Fruit fly (Drosophila melanogaster) whole organism, embryonic: Measurements from ENCODE around the gene CG12182.
A peak's percentile ranks its signal among the peaks of the same experiment; 100 is the strongest.

ENCODE experiments used
- BEAF-32 ChIP-seq: fragments of 200-800 bp; sonication (Bioruptor generic); optimal IDR thresholded peaks from 3 replicates; lab custom pipeline; 2017; ENCODE audit warnings: missing biosample characterization, missing genetic modification characterization, mild to moderate bottlenecking, moderate library complexity, missing genetic modification reagents
- Bgb ChIP-seq: fragments of 200-800 bp; sonication (Bioruptor generic); IDR thresholded peaks from 2 replicates; pipeline ENCODE4 v1.3.6; 2022; ENCODE audit warnings: missing biosample characterization, missing genetic modification characterization; ENCODE audit not compliant: partially characterized antibody
- CG10267 ChIP-seq: fragments of 200-800 bp; sonication (Bioruptor generic); optimal IDR thresholded peaks from 2 replicates; lab custom pipeline; 2018; ENCODE audit warnings: missing biosample characterization, mild to moderate bottlenecking, missing genetic modification characterization, moderate library complexity
- CG10274 ChIP-seq: fragments of 200-800 bp; sonication (Bioruptor generic); optimal IDR thresholded peaks from 3 replicates; lab custom pipeline; 2017; ENCODE audit warnings: missing biosample characterization, mild to moderate bottlenecking, missing genetic modification characterization
- CG10543 ChIP-seq: fragments of 200-800 bp; sonication (Bioruptor generic); optimal IDR thresholded peaks from 3 replicates; lab custom pipeline; 2017; ENCODE audit warnings: missing biosample characterization, mild to moderate bottlenecking, missing genetic modification characterization, moderate library complexity
- CG11085 ChIP-seq: fragments of 200-800 bp; sonication (Bioruptor generic); IDR thresholded peaks from 2 replicates; pipeline ENCODE4 v1.3.6; 2022; ENCODE audit warnings: missing biosample characterization, missing genetic modification characterization
- CG11456 ChIP-seq: fragments of 200-800 bp; sonication (Bioruptor generic); IDR thresholded peaks from 3 replicates; pipeline ENCODE4 v1.3.6; 2022; ENCODE audit warnings: missing biosample characterization, missing genetic modification characterization
- CG11723 ChIP-seq: fragments of 200-800 bp; sonication (Bioruptor generic); optimal IDR thresholded peaks from 2 replicates; lab custom pipeline; 2017; ENCODE audit warnings: missing biosample characterization, mild to moderate bottlenecking, missing genetic modification characterization
- CG15011 ChIP-seq: fragments of 200-800 bp; sonication (Bioruptor generic); optimal IDR thresholded peaks from 3 replicates; lab custom pipeline; 2018; ENCODE audit warnings: missing biosample characterization, mild to moderate bottlenecking, missing genetic modification characterization
- CG1832 ChIP-seq: fragments of 200-800 bp; sonication (Bioruptor generic); optimal IDR thresholded peaks from 2 replicates; lab custom pipeline; 2017; ENCODE audit warnings: missing biosample characterization, mild to moderate bottlenecking, missing genetic modification characterization, inconsistent platforms
- CG30403 ChIP-seq: fragments of 200-800 bp; sonication (Bioruptor generic); optimal IDR thresholded peaks from 3 replicates; lab custom pipeline; 2016; ENCODE audit warnings: missing biosample characterization, missing genetic modification characterization
- CG31365 ChIP-seq: fragments of 200-800 bp; sonication (Bioruptor generic); optimal IDR thresholded peaks from 2 replicates; lab custom pipeline; 2018; ENCODE audit warnings: missing biosample characterization, mild to moderate bottlenecking, missing genetic modification characterization
- CG34422 ChIP-seq: fragments of 200-800 bp; sonication (Bioruptor generic); IDR thresholded peaks from 3 replicates; pipeline ENCODE4 v1.3.6; 2022; ENCODE audit warnings: missing biosample characterization, missing genetic modification characterization
- CG5180 ChIP-seq: fragments of 200-800 bp; sonication (Bioruptor generic); optimal IDR thresholded peaks from 3 replicates; lab custom pipeline; 2017; ENCODE audit warnings: missing biosample characterization, missing genetic modification characterization, mild to moderate bottlenecking, moderate library complexity, missing genetic modification reagents
- CG6765 ChIP-seq: fragments of 200-800 bp; sonication (Bioruptor generic); optimal IDR thresholded peaks from 3 replicates; lab custom pipeline; 2017; ENCODE audit warnings: missing biosample characterization, mild to moderate bottlenecking, missing genetic modification characterization
- CG6813 ChIP-seq: fragments of 200-800 bp; sonication (Bioruptor generic); optimal IDR thresholded peaks from 2 replicates; lab custom pipeline; 2017; ENCODE audit warnings: missing biosample characterization, missing genetic modification characterization, mild to moderate bottlenecking, moderate library complexity, missing genetic modification reagents
- CG7357 ChIP-seq: fragments of 200-800 bp; sonication (Bioruptor generic); IDR thresholded peaks from 3 replicates; pipeline ENCODE4 v1.3.6; 2022; ENCODE audit warnings: missing biosample characterization, missing genetic modification characterization
- CG9609 ChIP-seq: fragments of 200-800 bp; sonication (Bioruptor generic); optimal IDR thresholded peaks from 3 replicates; lab custom pipeline; 2016; ENCODE audit warnings: missing biosample characterization, missing genetic modification characterization
- CHES-1-like ChIP-seq: fragments of 200-800 bp; sonication (Bioruptor generic); optimal IDR thresholded peaks from 2 replicates; lab custom pipeline; 2016; ENCODE audit warnings: missing biosample characterization, missing genetic modification characterization
- Dip3 ChIP-seq: fragments of 200-800 bp; sonication (Bioruptor generic); optimal IDR thresholded peaks from 3 replicates; lab custom pipeline; 2016; ENCODE audit warnings: missing biosample characterization, missing genetic modification characterization
- Fer3 ChIP-seq: fragments of 200-800 bp; sonication (Bioruptor generic); optimal IDR thresholded peaks from 2 replicates; lab custom pipeline; 2018; ENCODE audit warnings: missing biosample characterization, mild to moderate bottlenecking, missing genetic modification characterization, moderate library complexity
- Hr78 ChIP-seq, 2 experiments: fragments of 200-800 bp in 1 of 2; fragments of >200 bp in 1 of 2; sonication (Bioruptor generic) in 1 of 2; optimal IDR thresholded peaks; 2 replicates each; lab custom pipeline; 2017 to 2019; ENCODE audit warnings: missing biosample characterization in 2 of 2, missing genetic modification characterization in 2 of 2, mild to moderate bottlenecking in 1 of 2, moderate library complexity in 1 of 2
- Jarid2 ChIP-seq: fragments of 200-800 bp; sonication (Bioruptor generic); optimal IDR thresholded peaks from 3 replicates; lab custom pipeline; 2017; ENCODE audit warnings: mild to moderate bottlenecking, missing biosample characterization, missing genetic modification reagents, missing genetic modification characterization
- Lpt ChIP-seq: fragments of >200 bp; optimal IDR thresholded peaks from 2 replicates; lab custom pipeline; 2018; ENCODE audit warnings: missing biosample characterization, missing genetic modification characterization
- Scr ChIP-seq: fragments of 200-800 bp; sonication (Bioruptor generic); IDR thresholded peaks from 2 replicates; pipeline ENCODE4 v1.3.6; 2022; ENCODE audit warnings: missing biosample characterization, missing genetic modification characterization; ENCODE audit not compliant: partially characterized antibody
- Six4 ChIP-seq: fragments of 200-800 bp; sonication (Bioruptor generic); optimal IDR thresholded peaks from 2 replicates; lab custom pipeline; 2016; ENCODE audit warnings: missing biosample characterization, missing genetic modification characterization
- ara ChIP-seq: fragments of 200-800 bp; sonication (Bioruptor generic); IDR thresholded peaks from 2 replicates; pipeline ENCODE4 v1.3.6; 2022; ENCODE audit warnings: missing biosample characterization, missing genetic modification characterization
- bigmax ChIP-seq: fragments of 200-800 bp; sonication (Bioruptor generic); optimal IDR thresholded peaks from 2 replicates; lab custom pipeline; 2018; ENCODE audit warnings: missing biosample characterization, mild to moderate bottlenecking, missing genetic modification characterization
- btn ChIP-seq: fragments of 200-800 bp; sonication (Bioruptor generic); optimal IDR thresholded peaks from 2 replicates; lab custom pipeline; 2016; ENCODE audit warnings: missing biosample characterization, missing genetic modification characterization
- cad ChIP-seq: fragments of >200 bp; optimal IDR thresholded peaks from 2 replicates; lab custom pipeline; 2017; ENCODE audit warnings: missing biosample characterization, missing genetic modification characterization
- cg ChIP-seq: fragments of 200-800 bp; sonication (Bioruptor generic); optimal IDR thresholded peaks from 3 replicates; lab custom pipeline; 2019; ENCODE audit warnings: missing biosample characterization, mild to moderate bottlenecking, missing genetic modification characterization, moderate library complexity
- chif ChIP-seq, 2 experiments: fragments of 200-800 bp; sonication (Bioruptor generic); optimal IDR thresholded peaks; 3 replicates each; lab custom pipeline; 2016; ENCODE audit warnings: missing biosample characterization in 2 of 2, missing genetic modification characterization in 2 of 2
- gsb-n ChIP-seq: fragments of 200-800 bp; sonication (Bioruptor generic); optimal IDR thresholded peaks from 3 replicates; lab custom pipeline; 2018; ENCODE audit warnings: missing biosample characterization, mild to moderate bottlenecking, missing genetic modification characterization
- hbn ChIP-seq: fragments of 200-800 bp; sonication (Bioruptor generic); IDR thresholded peaks from 2 replicates; pipeline ENCODE4 v1.3.6; 2022; ENCODE audit warnings: missing biosample characterization, missing genetic modification characterization; ENCODE audit not compliant: partially characterized antibody
- her ChIP-seq: fragments of 200-800 bp; sonication (Bioruptor generic); optimal IDR thresholded peaks from 2 replicates; lab custom pipeline; 2016; ENCODE audit warnings: missing biosample characterization, missing genetic modification characterization
- lbe ChIP-seq: fragments of 200-800 bp; sonication (Bioruptor generic); optimal IDR thresholded peaks from 2 replicates; lab custom pipeline; 2016; ENCODE audit warnings: missing biosample characterization, mild to moderate bottlenecking, missing genetic modification characterization
- lmd ChIP-seq: fragments of 200-800 bp; sonication (Bioruptor generic); IDR thresholded peaks from 2 replicates; pipeline ENCODE4 v1.3.6; 2022; ENCODE audit warnings: missing biosample characterization, missing genetic modification characterization
- lola ChIP-seq, 3 experiments: fragments of >200 bp in 2 of 3; fragments of 200-800 bp in 1 of 3; sonication (Bioruptor generic) in 1 of 3; optimal IDR thresholded peaks; 2 replicates each; lab custom pipeline; 2017 to 2019; ENCODE audit warnings: missing biosample characterization in 3 of 3, missing genetic modification characterization in 3 of 3, mild to moderate bottlenecking in 1 of 3, moderate library complexity in 1 of 3
- maf-S ChIP-seq: fragments of 200-800 bp; sonication (Bioruptor generic); optimal IDR thresholded peaks from 2 replicates; lab custom pipeline; 2016; ENCODE audit warnings: missing biosample characterization, missing genetic modification characterization
- pros ChIP-seq: fragments of 200-800 bp; sonication (Bioruptor generic); optimal IDR thresholded peaks from 3 replicates; lab custom pipeline; 2019; ENCODE audit warnings: missing biosample characterization, mild to moderate bottlenecking, missing genetic modification characterization, moderate library complexity
- pum ChIP-seq: fragments of 200-800 bp; sonication (Bioruptor generic); optimal IDR thresholded peaks from 2 replicates; lab custom pipeline; 2016; ENCODE audit warnings: missing biosample characterization, missing genetic modification characterization
- run ChIP-seq: fragments of 200-800 bp; sonication (Bioruptor generic); optimal IDR thresholded peaks from 3 replicates; lab custom pipeline; 2018; ENCODE audit warnings: missing biosample characterization, mild to moderate bottlenecking, missing genetic modification characterization
- sc ChIP-seq, 3 experiments: fragments of >200 bp in 2 of 3; fragments of 200-800 bp in 1 of 3; sonication (Bioruptor generic) in 1 of 3; optimal IDR thresholded peaks; 2 replicates in 2 of 3; 3 replicates in 1 of 3; lab custom pipeline; 2017; ENCODE audit warnings: mild to moderate bottlenecking in 1 of 3, missing biosample characterization in 1 of 3, missing genetic modification characterization in 1 of 3, missing genetic modification reagents in 1 of 3
- sima ChIP-seq: fragments of 200-800 bp; sonication (Bioruptor generic); optimal IDR thresholded peaks from 2 replicates; lab custom pipeline; 2016; ENCODE audit warnings: missing biosample characterization, missing genetic modification characterization
- slbo ChIP-seq: fragments of 200-800 bp; sonication (Bioruptor generic); IDR thresholded peaks from 2 replicates; pipeline ENCODE4 v1.3.6; 2022; ENCODE audit warnings: missing biosample characterization, missing genetic modification characterization
- toy ChIP-seq: fragments of 200-800 bp; sonication (Bioruptor generic); IDR thresholded peaks from 2 replicates; pipeline ENCODE4 v1.3.6; 2022; ENCODE audit warnings: missing biosample characterization, missing genetic modification characterization
- wor ChIP-seq: fragments of 200-800 bp; sonication (Bioruptor generic); IDR thresholded peaks from 2 replicates; pipeline ENCODE4 v1.3.6; 2022; ENCODE audit warnings: missing biosample characterization, missing genetic modification characterization
- yki ChIP-seq: fragments of >200 bp; optimal IDR thresholded peaks from 3 replicates; lab custom pipeline; 2018

The CG12182 gene

DNA sequence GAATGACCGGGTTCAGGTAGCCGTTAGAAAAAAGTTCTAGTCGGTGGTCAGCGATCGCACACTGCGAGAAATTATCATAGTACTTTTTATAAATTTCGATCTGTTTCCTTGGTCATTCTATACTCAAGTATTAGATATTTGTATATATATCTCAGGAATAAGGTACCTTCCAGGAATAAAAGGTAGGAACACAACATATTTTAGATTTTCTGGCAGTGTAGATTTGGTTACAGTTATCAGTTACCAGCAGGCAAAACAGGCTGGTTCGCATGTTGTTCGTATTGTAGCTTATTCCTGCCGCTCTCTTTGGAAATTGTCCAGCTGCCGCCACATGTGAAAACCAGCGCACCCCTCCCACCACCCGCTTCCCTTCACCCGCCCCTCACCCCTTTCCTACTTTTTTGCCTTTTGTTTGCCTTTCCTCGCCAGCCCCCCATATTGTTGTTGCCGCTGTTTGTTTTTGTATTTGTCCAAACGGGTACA is 18.0 kb downstream of the CG12182 start (continued):
- TF ChIP-seq hbn, result no peak
- TF ChIP-seq pum, result peak; percentile 47
- peak; percentile 32 for TF ChIP-seq Dip3 (GFP tag; lab: Kevin White, UChicago)
- TF ChIP-seq CG11456, result peak; percentile 81
- no peak for TF ChIP-seq Scr (GFP tag; lab: Robert Waterston, UW)
- TF ChIP-seq Jarid2, result peak; percentile 43
- TF ChIP-seq sima, result no peak
- TF ChIP-seq lmd (GFP tag; lab: Robert Waterston, UW), result peak; percentile 80
- no peak for TF ChIP-seq yki (lab: Kevin White, UChicago)
- peak; percentile 84 for TF ChIP-seq wor (GFP tag; lab: Robert Waterston, UW)
- TF ChIP-seq chif (GFP tag; optimal IDR thresholded peaks at IDR 0.05; lab: Kevin White, UChicago), result peak; percentile 60 to 78
- no peak for TF ChIP-seq Lpt (GFP tag; lab: Kevin White, UChicago)

DNA sequence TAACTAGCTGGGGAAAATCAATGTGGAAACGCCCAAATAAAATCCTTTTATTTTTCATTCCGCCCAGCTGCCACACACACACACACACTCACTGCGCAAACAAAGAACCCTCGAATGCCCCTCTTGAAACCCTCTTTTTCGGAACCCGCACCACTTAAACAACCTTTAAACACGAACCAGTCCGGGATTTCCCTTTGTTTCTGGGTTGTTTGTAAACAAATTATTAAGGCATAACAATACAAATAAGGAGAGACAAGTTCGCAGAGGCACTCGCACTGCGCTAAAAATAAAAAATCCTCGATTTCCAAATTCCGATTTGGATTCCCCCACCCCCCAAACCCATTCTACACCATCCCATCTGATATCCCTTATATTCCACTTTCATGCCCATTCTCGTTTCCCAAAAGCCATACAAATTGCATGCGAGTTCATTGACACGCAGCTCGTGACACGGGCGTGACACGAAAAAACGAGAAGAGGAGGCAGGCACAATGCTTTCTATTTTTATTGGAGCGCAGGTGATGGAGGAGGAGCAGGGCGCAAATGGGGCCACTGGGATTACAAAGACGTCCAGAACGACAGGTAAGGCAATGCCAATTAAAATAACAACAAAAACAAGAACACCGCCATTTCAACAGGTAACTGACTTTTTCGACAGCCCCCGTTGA is 19.7 kb downstream of the CG12182 start:
- TF ChIP-seq CG6813 (GFP tag; lab: Kevin White, UChicago) (no peak), Six4 (GFP tag; lab: Kevin White, UChicago) (no peak), lbe (GFP tag; lab: Kevin White, UChicago) (no peak), CG5180 (GFP tag; lab: Kevin White, UChicago) (no peak), CG10543 (GFP tag; lab: Kevin White, UChicago) (no peak), pum (no peak), lola (GFP tag; optimal IDR thresholded peaks at IDR 0.05; lab: Kevin White, UChicago) (no peak), Fer3 (tag; lab: Kevin White, UChicago) (no peak), cad (GFP tag; lab: Kevin White, UChicago) (no peak), toy (no peak), CG7357 (no peak), Lpt (GFP tag; lab: Kevin White, UChicago) (no peak), CHES-1-like (GFP tag; lab: Kevin White, UChicago) (no peak), cg (GFP tag; lab: Kevin White, UChicago) (peak; percentile 21), CG1832 (GFP tag; lab: Kevin White, UChicago) (no peak), Bgb (peak; percentile 53), pros (GFP tag; lab: Kevin White, UChicago) (no peak), CG10267 (tag; lab: Kevin White, UChicago) (no peak), gsb-n (tag; lab: Kevin White, UChicago) (no peak), hbn (peak; percentile 77), CG10274 (no peak), slbo (no peak), bigmax (GFP tag; lab: Kevin White, UChicago) (no peak), CG31365 (tag; lab: Kevin White, UChicago) (no peak), CG6765 (no peak), her (GFP tag; lab: Kevin White, UChicago) (no peak), ara (no peak), CG30403 (GFP tag; lab: Kevin White, UChicago) (no peak), maf-S (no peak), CG9609 (no peak), btn (GFP tag; lab: Kevin White, UChicago) (no peak), CG11085 (GFP tag; lab: Robert Waterston, UW) (no peak), CG11723 (no peak), CG34422 (GFP tag; lab: Robert Waterston, UW) (no peak), BEAF-32 (GFP tag; lab: Kevin White, UChicago) (peak; percentile 57), run (no peak), CG15011 (GFP tag; lab: Kevin White, UChicago) (no peak), sc (optimal IDR thresholded peaks at IDR 0.05; lab: Kevin White, UChicago) (no peak), sc (GFP tag; optimal IDR thresholded peaks at IDR 0.05; lab: Kevin White, UChicago) (no peak), Hr78 (GFP tag; optimal IDR thresholded peaks at IDR 0.05; lab: Kevin White, UChicago) (peak in 1 of 2 experiments; percentile 39)
